Worm (Caenorhabditis elegans) whole organism, L1 larva: ENCODE data around the gene ndab-1.

Experiments used
- C04F5.9 ChIP-seq: sonication (generic microtip); optimal IDR thresholded peaks from 2 replicates; lab custom pipeline; 2016; ENCODE audit warnings: missing genetic modification characterization, missing compliant biosample characterization
- C16A3.4 ChIP-seq: fragments of 150-350 bp; optimal IDR thresholded peaks from 2 replicates; lab custom pipeline; 2014; ENCODE audit warnings: missing biosample characterization, missing genetic modification characterization
- C34B4.2 ChIP-seq: sonication (generic microtip); optimal IDR thresholded peaks from 2 replicates; lab custom pipeline; 2017; ENCODE audit warnings: mild to moderate bottlenecking, missing genetic modification characterization, missing compliant biosample characterization
- Y116A8C.19 ChIP-seq: sonication (generic microtip); optimal IDR thresholded peaks from 2 replicates; lab custom pipeline; 2016; ENCODE audit warnings: missing compliant biosample characterization, missing genetic modification characterization, borderline replicate concordance
- alr-1 ChIP-seq: fragments of 200-800 bp; sonication (Bioruptor generic); optimal IDR thresholded peaks from 2 replicates; lab custom pipeline; 2018; ENCODE audit warnings: borderline replicate concordance, mild to moderate bottlenecking, missing genetic modification characterization, missing compliant biosample characterization
- blmp-1 ChIP-seq: fragments of 150-350 bp; optimal IDR thresholded peaks from 2 replicates; lab custom pipeline; 2014; ENCODE audit warnings: missing biosample characterization, missing genetic modification characterization
- ceh-63 ChIP-seq: fragments of 200-800 bp; sonication (Bioruptor generic); optimal IDR thresholded peaks from 2 replicates; lab custom pipeline; 2018; ENCODE audit warnings: mild to moderate bottlenecking, missing genetic modification characterization, missing compliant biosample characterization
- ceh-88 ChIP-seq: fragments of 200-800 bp; sonication (Bioruptor generic); IDR thresholded peaks from 2 replicates; pipeline ENCODE4 v1.3.6; 2022; ENCODE audit warnings: missing genetic modification characterization, missing compliant biosample characterization
- ceh-90 ChIP-seq: sonication (generic microtip); optimal IDR thresholded peaks from 2 replicates; lab custom pipeline; 2016; ENCODE audit warnings: missing genetic modification characterization, missing compliant biosample characterization
- ces-1 ChIP-seq: fragments of 150-350 bp; optimal IDR thresholded peaks from 2 replicates; lab custom pipeline; 2014; ENCODE audit warnings: missing biosample characterization, missing genetic modification reagents, missing genetic modification characterization
- dsc-1 ChIP-seq: sonication (generic microtip); optimal IDR thresholded peaks from 2 replicates; lab custom pipeline; 2016; ENCODE audit warnings: mild to moderate bottlenecking, missing genetic modification characterization, missing compliant biosample characterization
- efl-1 ChIP-seq, 4 experiments: fragments of 150-350 bp; optimal IDR thresholded peaks in 3 of 4; peaks in 1 of 4; 1 replicate in 1 of 4; 2 replicates in 3 of 4; lab custom pipeline; 2014; ENCODE audit warnings: missing biosample characterization in 2 of 4, missing genetic modification characterization in 2 of 4, missing genetic modification reagents in 2 of 4
- egl-27 ChIP-seq, 2 experiments: fragments of 150-350 bp in 1 of 2; sonication (generic microtip); optimal IDR thresholded peaks; 3 replicates each; lab custom pipeline; 2017 to 2018; ENCODE audit warnings: missing biosample characterization in 2 of 2, missing genetic modification characterization in 2 of 2, missing genetic modification reagents in 2 of 2
- elt-2 ChIP-seq: sonication (generic microtip); optimal IDR thresholded peaks from 2 replicates; lab custom pipeline; 2016; ENCODE audit warnings: missing genetic modification characterization, mild to moderate bottlenecking, inconsistent platforms, missing compliant biosample characterization, missing genetic modification reagents
- ets-5 ChIP-seq: fragments of 200-800 bp; sonication (Bioruptor generic); IDR thresholded peaks from 2 replicates; pipeline ENCODE4 v1.3.6; 2022; ENCODE audit warnings: missing genetic modification characterization, missing compliant biosample characterization
- fos-1 ChIP-seq: fragments of 150-350 bp; optimal IDR thresholded peaks from 2 replicates; lab custom pipeline; 2014; ENCODE audit warnings: missing biosample characterization, missing genetic modification characterization
- grh-1 ChIP-seq: fragments of 200-800 bp; sonication (Bioruptor generic); IDR thresholded peaks from 2 replicates; pipeline ENCODE4 v1.3.6; 2022; ENCODE audit warnings: missing genetic modification reagents, missing genetic modification characterization, missing compliant biosample characterization
- hlh-17 ChIP-seq: fragments of 200-800 bp; sonication (Bioruptor generic); optimal IDR thresholded peaks from 2 replicates; lab custom pipeline; 2018; ENCODE audit warnings: missing genetic modification characterization, mild to moderate bottlenecking, missing compliant biosample characterization, moderate library complexity, borderline replicate concordance
- hpl-2 ChIP-seq: fragments of 150-350 bp; optimal IDR thresholded peaks from 2 replicates; lab custom pipeline; 2014; ENCODE audit warnings: missing biosample characterization, missing genetic modification reagents, missing genetic modification characterization
- isw-1 ChIP-seq: fragments of 200-800 bp; sonication (Bioruptor generic); IDR thresholded peaks from 2 replicates; pipeline ENCODE4 v1.3.6; 2022; ENCODE audit warnings: missing genetic modification characterization, missing compliant biosample characterization
- lin-15B ChIP-seq: fragments of 150-350 bp; sonication (generic microtip); optimal IDR thresholded peaks from 3 replicates; lab custom pipeline; 2014; ENCODE audit warnings: missing biosample characterization, missing genetic modification characterization
- lin-35 ChIP-seq, 2 experiments: fragments of 150-350 bp; optimal IDR thresholded peaks; 2 replicates each; lab custom pipeline; 2014; ENCODE audit warnings: missing biosample characterization in 2 of 2, missing genetic modification characterization in 2 of 2, missing genetic modification reagents in 2 of 2
- lsy-2 ChIP-seq, 2 experiments: fragments of 150-350 bp; optimal IDR thresholded peaks; 2 replicates each; lab custom pipeline; 2014; ENCODE audit warnings: missing biosample characterization in 2 of 2, missing genetic modification characterization in 2 of 2
- mab-9 ChIP-seq: fragments of 200-800 bp; sonication (Bioruptor generic); IDR thresholded peaks from 2 replicates; pipeline ENCODE4 v1.3.6; 2022; ENCODE audit warnings: missing genetic modification reagents, missing genetic modification characterization, missing compliant biosample characterization
- mdl-1 ChIP-seq, 2 experiments: fragments of 150-350 bp; optimal IDR thresholded peaks; 2 replicates each; lab custom pipeline; 2014 to 2017; ENCODE audit warnings: missing biosample characterization in 2 of 2, missing genetic modification characterization in 2 of 2, inconsistent platforms in 1 of 2
- mef-2 ChIP-seq: fragments of 150-350 bp; optimal IDR thresholded peaks from 2 replicates; lab custom pipeline; 2014; ENCODE audit warnings: missing biosample characterization, missing genetic modification characterization
- mep-1 ChIP-seq: fragments of 150-350 bp; optimal IDR thresholded peaks from 2 replicates; lab custom pipeline; 2014; ENCODE audit warnings: missing biosample characterization, missing genetic modification characterization
- nhr-11 ChIP-seq: fragments of 150-350 bp; optimal IDR thresholded peaks from 2 replicates; lab custom pipeline; 2014; ENCODE audit warnings: missing biosample characterization, missing genetic modification characterization
- nhr-20 ChIP-seq: sonication (generic microtip); optimal IDR thresholded peaks from 2 replicates; lab custom pipeline; 2016; ENCODE audit warnings: mild to moderate bottlenecking, missing genetic modification characterization, missing compliant biosample characterization
- nhr-28 ChIP-seq: fragments of 150-350 bp; optimal IDR thresholded peaks from 2 replicates; lab custom pipeline; 2014; ENCODE audit warnings: missing biosample characterization, missing genetic modification characterization
- nhr-47 ChIP-seq: sonication (generic microtip); optimal IDR thresholded peaks from 2 replicates; lab custom pipeline; 2016; ENCODE audit warnings: mild to moderate bottlenecking, missing genetic modification characterization, moderate library complexity, missing compliant biosample characterization
- nhr-71 ChIP-seq: sonication (generic microtip); optimal IDR thresholded peaks from 2 replicates; lab custom pipeline; 2016; ENCODE audit warnings: mild to moderate bottlenecking, missing genetic modification characterization, moderate library complexity, missing compliant biosample characterization
- nhr-84 ChIP-seq: sonication (generic microtip); optimal IDR thresholded peaks from 2 replicates; lab custom pipeline; 2017; ENCODE audit warnings: missing biosample characterization, missing genetic modification characterization
- nhr-90 ChIP-seq: sonication (generic microtip); optimal IDR thresholded peaks from 2 replicates; lab custom pipeline; 2016; ENCODE audit warnings: mild to moderate bottlenecking, missing genetic modification characterization, missing compliant biosample characterization; ENCODE audit not compliant: poor library complexity
- pag-3 ChIP-seq: sonication (generic microtip); optimal IDR thresholded peaks from 2 replicates; lab custom pipeline; 2017; ENCODE audit warnings: missing genetic modification characterization, mild to moderate bottlenecking, missing compliant biosample characterization, antibody characterized with exemption, borderline replicate concordance; ENCODE audit not compliant: insufficient read depth
- rnt-1 ChIP-seq: sonication (generic microtip); optimal IDR thresholded peaks from 2 replicates; lab custom pipeline; 2016; ENCODE audit warnings: mild to moderate bottlenecking, missing genetic modification characterization, moderate library complexity, missing compliant biosample characterization
- skn-1 ChIP-seq: fragments of 150-350 bp; optimal IDR thresholded peaks from 2 replicates; lab custom pipeline; 2014; ENCODE audit warnings: missing biosample characterization, missing genetic modification characterization
- snpc-4 ChIP-seq: fragments of 150-350 bp; optimal IDR thresholded peaks from 2 replicates; lab custom pipeline; 2014; ENCODE audit warnings: missing biosample characterization, missing genetic modification characterization
- sptf-1 ChIP-seq: fragments of 150-350 bp; optimal IDR thresholded peaks from 2 replicates; lab custom pipeline; 2014; ENCODE audit warnings: missing biosample characterization, missing genetic modification characterization
- sup-37 ChIP-seq: fragments of 200-800 bp; sonication (Bioruptor generic); optimal IDR thresholded peaks from 2 replicates; lab custom pipeline; 2018; ENCODE audit warnings: mild to moderate bottlenecking, missing genetic modification characterization, missing compliant biosample characterization
- swsn-7 ChIP-seq: sonication (generic microtip); optimal IDR thresholded peaks from 2 replicates; lab custom pipeline; 2016; ENCODE audit warnings: missing genetic modification characterization, missing compliant biosample characterization
- tbx-2 ChIP-seq: sonication (generic microtip); optimal IDR thresholded peaks from 2 replicates; lab custom pipeline; 2016; ENCODE audit warnings: missing genetic modification characterization, missing compliant biosample characterization
- unc-130 ChIP-seq: fragments of 150-350 bp; optimal IDR thresholded peaks from 2 replicates; lab custom pipeline; 2017; ENCODE audit warnings: missing biosample characterization, missing genetic modification characterization, inconsistent platforms
- unc-30 ChIP-seq: sonication (generic microtip); optimal IDR thresholded peaks from 2 replicates; lab custom pipeline; 2017; ENCODE audit warnings: missing biosample characterization, missing genetic modification characterization
- xbp-1 ChIP-seq: sonication (generic microtip); optimal IDR thresholded peaks from 2 replicates; lab custom pipeline; 2016; ENCODE audit warnings: missing genetic modification characterization, missing compliant biosample characterization
- ztf-4 ChIP-seq: fragments of 150-350 bp; optimal IDR thresholded peaks from 2 replicates; lab custom pipeline; 2014; ENCODE audit warnings: missing biosample characterization, missing genetic modification characterization

The ndab-1 gene

ce11 chrIII:11948437-11948836 is 32.9 kb upstream of the ndab-1 start (continued):
- TF ChIP-seq ceh-90 (tag; lab: Kevin White, UChicago) (no peak), swsn-7 (no peak)

ce11 chrIII:11947527-11947926 is 32.0 kb upstream of the ndab-1 start:
- TF ChIP-seq ceh-63 (no peak), blmp-1 (tag; lab: Kevin White, UChicago) (no peak), pag-3 (tag; lab: Kevin White, UChicago) (no peak), egl-27 (tag; optimal IDR thresholded peaks at IDR 0.05; lab: Kevin White, UChicago) (no peak), efl-1 (optimal IDR thresholded peaks at IDR 0.05; lab: Kevin White, UChicago) (no peak), efl-1 (GFP tag; optimal IDR thresholded peaks at IDR 0.05 in 1 of 2; lab: Kevin White, UChicago) (peak in 1 of 2 experiments; percentile 41), C16A3.4 (tag; lab: Kevin White, UChicago) (peak; percentile 5), dsc-1 (tag; lab: Kevin White, UChicago) (no peak), mef-2 (tag; lab: Kevin White, UChicago) (no peak), hlh-17 (no peak), lsy-2 (tag; optimal IDR thresholded peaks at IDR 0.05; lab: Kevin White, UChicago) (no peak), xbp-1 (tag; lab: Kevin White, UChicago) (no peak), hpl-2 (GFP tag; lab: Kevin White, UChicago) (no peak), sptf-1 (tag; lab: Kevin White, UChicago) (no peak), fos-1 (no peak), nhr-90 (tag; lab: Kevin White, UChicago) (no peak), alr-1 (tag; lab: Kevin White, UChicago) (no peak), ztf-4 (no peak), nhr-20 (tag; lab: Kevin White, UChicago) (peak; percentile 3), lin-35 (GFP tag; optimal IDR thresholded peaks at IDR 0.05; lab: Kevin White, UChicago) (peak in 1 of 2 experiments; percentile 47), nhr-28 (no peak), nhr-47 (tag; lab: Kevin White, UChicago) (no peak), mep-1 (tag; lab: Kevin White, UChicago) (peak; percentile 46), C04F5.9 (no peak), rnt-1 (tag; lab: Kevin White, UChicago) (no peak), grh-1 (GFP tag; lab: Robert Waterston, UW) (no peak), nhr-71 (tag; lab: Kevin White, UChicago) (no peak), skn-1 (peak; percentile 2)

- TF ChIP-seq nhr-11 (tag; lab: Kevin White, UChicago) (no peak), efl-1 (optimal IDR thresholded peaks at IDR 0.05; lab: Kevin White, UChicago) (no peak), efl-1 (GFP tag; optimal IDR thresholded peaks at IDR 0.05 in 1 of 2; lab: Kevin White, UChicago) (peak in 1 of 2 experiments; percentile 79), elt-2 (tag; lab: Kevin White, UChicago) (no peak), ets-5 (no peak)
Observed at ce11 chrIII:11946973-11947372, 31.5 kb upstream of the ndab-1 start, which contains the start of gene Y56A3A.7. Gene Y56A3A.7, minus strand, starts transcription at chrIII:11947019.

- TF ChIP-seq mab-9 (GFP tag; lab: Robert Waterston, UW), result peak; percentile 97
- TF ChIP-seq unc-30 (tag; lab: Kevin White, UChicago), result no peak
- peak; percentile 90 for TF ChIP-seq ceh-88 (GFP tag; lab: Robert Waterston, UW)
- peak; percentile 99 for TF ChIP-seq Y116A8C.19 (tag; lab: Kevin White, UChicago)
- TF ChIP-seq unc-130 (tag; lab: Kevin White, UChicago), result peak; percentile 52
- peak; percentile 88 for TF ChIP-seq mep-1 (tag; lab: Kevin White, UChicago)
- TF ChIP-seq hpl-2 (GFP tag; lab: Kevin White, UChicago), result no peak
- peak; percentile 91 for TF ChIP-seq isw-1
- peak; percentile 99 for TF ChIP-seq tbx-2 (tag; lab: Kevin White, UChicago)
- peak; percentile 82 for TF ChIP-seq lin-15B (tag; lab: Kevin White, UChicago)
- peak; percentile 22 for TF ChIP-seq nhr-84 (tag; lab: Kevin White, UChicago)
- TF ChIP-seq C34B4.2 (tag; lab: Kevin White, UChicago), result peak; percentile 66
- TF ChIP-seq grh-1 (GFP tag; lab: Robert Waterston, UW), result peak; percentile 82
- peak; percentile 71 to 77 for TF ChIP-seq lin-35 (GFP tag; optimal IDR thresholded peaks at IDR 0.05; lab: Kevin White, UChicago)
- TF ChIP-seq mef-2 (tag; lab: Kevin White, UChicago), result peak; percentile 32
- peak; percentile 64 for TF ChIP-seq nhr-11 (tag; lab: Kevin White, UChicago)
- peak; percentile 81 for TF ChIP-seq snpc-4 (tag; lab: Kevin White, UChicago)
- TF ChIP-seq mdl-1 (tag; optimal IDR thresholded peaks at IDR 0.05; lab: Kevin White, UChicago), result peak in 1 of 2 experiments; percentile 62
- peak; percentile 66 for TF ChIP-seq fos-1
- peak; percentile 93 for TF ChIP-seq sup-37
- no peak for TF ChIP-seq ces-1 (GFP tag; lab: Kevin White, UChicago)
Observed at ce11 chrIII:11946062-11946749, 30.7 kb upstream of the ndab-1 start.
